Fruit fly (Drosophila melanogaster): ENCODE results near the gene CG9951.

CG9951 gene

DNA sequence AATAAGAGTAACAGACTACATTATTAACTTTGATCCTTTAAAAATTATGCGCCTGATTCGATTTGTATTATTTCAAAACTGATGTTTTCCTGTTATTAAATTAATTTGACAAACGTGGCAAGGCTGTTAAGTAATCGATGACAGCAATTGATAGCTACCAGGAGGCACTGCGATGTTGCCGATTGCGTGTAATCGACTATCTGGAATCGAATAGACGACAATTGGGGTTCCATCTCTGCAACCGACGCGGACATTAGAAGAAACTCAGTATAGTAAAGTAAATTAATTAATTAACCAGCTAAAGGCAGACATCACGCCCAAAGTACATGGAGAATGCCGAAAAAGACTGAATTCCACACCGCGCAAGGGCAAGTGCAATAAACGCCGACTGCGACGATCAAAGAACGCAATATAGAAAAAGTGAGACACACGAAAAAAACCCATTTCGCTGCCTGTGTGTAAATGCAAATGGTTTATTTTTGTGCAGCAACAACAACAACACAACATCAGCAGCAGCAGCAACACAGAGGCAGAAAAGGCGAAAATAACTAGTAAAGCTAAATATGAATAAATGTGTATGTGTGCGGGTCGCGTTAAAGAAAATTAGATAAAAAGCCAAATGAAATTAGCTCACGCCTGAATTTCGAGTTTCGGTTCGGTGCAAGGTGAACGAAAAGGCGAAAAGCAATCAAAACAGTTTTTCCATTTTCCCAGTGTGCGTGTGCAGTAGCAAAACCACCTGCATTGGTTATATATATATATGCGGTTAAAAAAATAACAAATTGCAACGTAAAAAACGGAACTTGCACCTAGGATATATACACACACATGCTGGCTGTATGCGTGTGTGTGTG lies 9.2 kb upstream of the CG9951 start, which contains the start of gene sina (continued):
- TF ChIP-seq CHES-1-like (GFP tag; optimal IDR thresholded peaks at IDR 0.05) (peak; percentile 35), Tbp (GFP tag; optimal IDR thresholded peaks at IDR 0.05) (no peak), ttk (GFP tag; IDR thresholded peaks at IDR 0.05) (no peak), CG14860 (GFP tag; IDR thresholded peaks at IDR 0.05; ENCODE audit: partially characterized antibody) (peak; percentile 81), unpg (GFP tag; optimal IDR thresholded peaks at IDR 0.05) (no peak), CG7987 (GFP tag; optimal IDR thresholded peaks at IDR 0.05) (peak; percentile 26), CG2875 (GFP tag; optimal IDR thresholded peaks at IDR 0.05) (no peak), CG10267 (tag; optimal IDR thresholded peaks at IDR 0.05) (peak; percentile 68), CG7839 (tag; optimal IDR thresholded peaks at IDR 0.05) (peak; percentile 43), CG12299 (tag; optimal IDR thresholded peaks at IDR 0.05) (peak; percentile 1), dan (GFP tag; IDR thresholded peaks at IDR 0.05) (no peak), Dp (GFP tag; optimal IDR thresholded peaks at IDR 0.05) (peak; percentile 80), vvl (GFP tag; IDR thresholded peaks at IDR 0.05) (peak; percentile 48), CG13424 (tag; optimal IDR thresholded peaks at IDR 0.05) (peak; percentile 35), CG10565 (GFP tag; optimal IDR thresholded peaks at IDR 0.05) (no peak), CG10979 (tag; optimal IDR thresholded peaks at IDR 0.05) (no peak), CG34422 (GFP tag; IDR thresholded peaks at IDR 0.05) (peak; percentile 54; the same call in 1 of the 3 replicates), sd (tag; optimal IDR thresholded peaks at IDR 0.05) (no peak), HLHmδ (GFP tag; optimal IDR thresholded peaks at IDR 0.05) (peak; percentile 31), CTCF (GFP tag; optimal IDR thresholded peaks at IDR 0.05) (peak; percentile 42), CG17829 (tag; optimal IDR thresholded peaks at IDR 0.05) (peak; percentile 72), dmrt11E (tag; optimal IDR thresholded peaks at IDR 0.05) (no peak), CG6791 (GFP tag; IDR thresholded peaks at IDR 0.05; ENCODE audit: partially characterized antibody) (peak; percentile 90), Hr3 (GFP tag; optimal IDR thresholded peaks at IDR 0.05) (no peak), lab (GFP tag; optimal IDR thresholded peaks at IDR 0.05) (no peak), Hmr (GFP tag; optimal IDR thresholded peaks at IDR 0.05) (peak; percentile 54), pfk (GFP tag; optimal IDR thresholded peaks at IDR 0.05) (peak; percentile 23), pros (GFP tag; optimal IDR thresholded peaks at IDR 0.05) (no peak), CG16813 (GFP tag; IDR thresholded peaks at IDR 0.05; ENCODE audit: partially characterized antibody) (peak; percentile 83), CG9727 (GFP tag; optimal IDR thresholded peaks at IDR 0.05) (no peak), CG30431 (GFP tag; optimal IDR thresholded peaks at IDR 0.05) (no peak)

DNA sequence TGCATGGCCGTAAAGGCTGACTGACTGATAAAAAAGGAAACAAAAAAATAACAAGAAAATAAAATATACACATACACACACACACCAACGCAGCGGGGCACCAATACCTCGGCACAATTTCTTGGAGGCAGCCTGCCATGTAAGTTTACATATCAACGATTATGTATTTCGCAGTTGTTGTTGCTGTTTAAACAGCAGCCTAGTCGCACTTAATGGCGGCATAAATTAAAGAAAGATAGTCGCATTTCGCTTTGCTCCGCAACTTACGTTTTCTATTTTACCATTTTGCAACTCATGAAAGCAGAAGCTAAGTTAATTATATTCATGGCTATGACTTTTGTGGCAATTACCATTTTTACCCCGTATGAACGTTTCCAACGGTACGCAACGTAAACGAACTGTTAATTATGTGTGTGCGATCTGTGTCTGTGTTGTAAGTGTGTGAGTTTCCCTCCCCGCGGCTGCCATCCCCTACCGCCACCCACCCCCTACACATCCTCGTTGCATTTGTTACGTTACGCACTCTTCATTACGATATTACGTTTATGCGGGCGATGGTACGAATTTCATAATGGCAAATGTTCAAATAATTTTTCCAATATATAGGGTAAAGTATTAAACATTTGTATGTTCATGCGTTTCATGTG lies 8.5 kb upstream of the CG9951 start:
- no peak for TF ChIP-seq nerfin-1 (tag; optimal IDR thresholded peaks at IDR 0.05)
- no peak for TF ChIP-seq jumu (GFP tag; optimal IDR thresholded peaks at IDR 0.05)
- TF ChIP-seq CG31441 (GFP tag; IDR thresholded peaks at IDR 0.05), result no peak
- peak; percentile 40 for TF ChIP-seq Med (GFP tag)
- no peak for TF ChIP-seq Fer1 (GFP tag; optimal IDR thresholded peaks at IDR 0.05)
- no peak for TF ChIP-seq CG9797 (GFP tag; optimal IDR thresholded peaks at IDR 0.05)
- TF ChIP-seq CG18619 (GFP tag; optimal IDR thresholded peaks at IDR 0.05), result no peak
- no peak for TF ChIP-seq Scr (GFP tag; IDR thresholded peaks at IDR 0.05; ENCODE audit: partially characterized antibody)
- no peak for TF ChIP-seq salm (tag; optimal IDR thresholded peaks at IDR 0.05)
- TF ChIP-seq slbo (GFP tag; IDR thresholded peaks at IDR 0.05), result no peak
- TF ChIP-seq run (tag; optimal IDR thresholded peaks at IDR 0.05), result no peak
- TF ChIP-seq sqz (GFP tag; optimal IDR thresholded peaks at IDR 0.05), result no peak
- TF ChIP-seq Dbx (GFP tag; IDR thresholded peaks at IDR 0.05), result no peak
- TF ChIP-seq CG12769 (tag; optimal IDR thresholded peaks at IDR 0.05), result no peak
- no peak for TF ChIP-seq Ets97D (GFP tag; optimal IDR thresholded peaks at IDR 0.05)
- TF ChIP-seq CG4424 (GFP tag; optimal IDR thresholded peaks at IDR 0.05), result no peak
- TF ChIP-seq H15 (GFP tag; IDR thresholded peaks at IDR 0.05), result no peak
- TF ChIP-seq CG17568 (GFP tag; optimal IDR thresholded peaks at IDR 0.05), result no peak

Measured in whole organism, embryonic.